Worm (Caenorhabditis elegans): ENCODE data around the gene Y8A9A.2.
"Not testable (repeated sequence)": the region's sequence is repeated elsewhere in the genome, so short reads cannot be mapped to it uniquely, and the experiment has no call there.

Gene Y8A9A.2

ce11 chrII:3811816-3812332 is 16.5 kb downstream of the Y8A9A.2 start, which contains the start of gene lido-15:
Gene lido-15 (plus strand): TSS chrII:3812282.
- TF ChIP-seq mdl-1 (tag; optimal IDR thresholded peaks at IDR 0.05) (no peak), pha-4 (tag; optimal IDR thresholded peaks at IDR 0.05) (peak; percentile 48)

- TF ChIP-seq hmg-11 (tag; optimal IDR thresholded peaks at IDR 0.05) (peak; percentile 5), nhr-43 (tag; optimal IDR thresholded peaks at IDR 0.05; ENCODE audit: poor library complexity, severe bottlenecking) (no peak), ceh-28 (tag; optimal IDR thresholded peaks at IDR 0.05) (no peak), jun-1 (tag; optimal IDR thresholded peaks at IDR 0.05) (peak; percentile 83), nhr-77 (tag; optimal IDR thresholded peaks at IDR 0.05) (no peak), ztf-4 (tag; optimal IDR thresholded peaks at IDR 0.05) (no peak), fkh-10 (GFP tag; optimal IDR thresholded peaks at IDR 0.05) (no peak), lin-15B (tag; optimal IDR thresholded peaks at IDR 0.05) (no peak), zag-1 (tag; optimal IDR thresholded peaks at IDR 0.05) (no peak), sea-2 (GFP tag; optimal IDR thresholded peaks at IDR 0.05) (no peak), nhr-28 (tag; optimal IDR thresholded peaks at IDR 0.05) (no peak), ceh-9 (tag; optimal IDR thresholded peaks at IDR 0.05) (no peak), fkh-2 (tag; optimal IDR thresholded peaks at IDR 0.05) (no peak), elt-2 (tag; optimal IDR thresholded peaks at IDR 0.05) (peak; percentile 93), unc-39 (tag; optimal IDR thresholded peaks at IDR 0.05) (no peak), pha-4 (tag; optimal IDR thresholded peaks at IDR 0.05) (peak; percentile 6), eor-1 (tag; optimal IDR thresholded peaks at IDR 0.05) (no peak), mdl-1 (tag; optimal IDR thresholded peaks at IDR 0.05) (no peak), egl-27 (tag; optimal IDR thresholded peaks at IDR 0.05) (no peak), pqm-1 (tag; optimal IDR thresholded peaks at IDR 0.05) (peak; percentile 80), mml-1 (tag; optimal IDR thresholded peaks at IDR 0.05) (no peak), ama-1 (optimal IDR thresholded peaks at IDR 0.05) (no peak), nhr-11 (tag; optimal IDR thresholded peaks at IDR 0.05) (no peak)
Measured at ce11 chrII:3815445-3816208, 20.2 kb downstream of the Y8A9A.2 start.

DNA sequence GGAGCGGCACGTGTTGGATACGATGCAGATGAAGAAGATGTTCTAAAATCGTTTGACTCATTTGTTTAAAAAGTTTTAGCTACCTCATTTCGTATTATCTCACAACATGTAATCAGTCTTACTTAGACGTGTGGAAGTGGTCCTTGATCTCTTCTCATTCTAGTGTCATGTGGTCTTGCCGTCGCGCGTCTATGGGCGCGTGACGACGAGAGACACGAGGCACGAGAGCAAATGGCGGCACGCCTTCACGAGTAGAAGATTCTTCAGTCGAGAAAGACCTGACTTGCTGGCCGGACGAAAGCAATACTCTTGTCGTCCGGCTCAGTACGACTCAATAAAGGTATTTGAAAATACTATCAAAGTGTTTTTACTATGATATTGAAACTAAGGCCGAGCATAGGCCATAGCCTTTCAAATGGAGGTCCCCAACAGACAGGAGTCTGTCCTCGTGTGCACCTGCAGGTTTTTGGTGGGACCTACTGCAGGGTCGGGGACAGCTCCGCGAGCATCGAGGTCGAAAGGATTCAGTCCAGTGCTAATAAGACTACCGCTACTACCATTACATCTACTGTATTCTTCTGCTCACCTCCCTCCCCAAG is 20.9 kb downstream of the Y8A9A.2 start, which contains the start of gene fbxa-24:
Gene fbxa-24, plus strand, starts transcription at position 276 of the 599 bp plus-strand sequence.
- not testable (repeated sequence) for TF ChIP-seq sea-2 (GFP tag; optimal IDR thresholded peaks at IDR 0.05); egl-5 (tag; optimal IDR thresholded peaks at IDR 0.05); nhr-43 (tag; optimal IDR thresholded peaks at IDR 0.05; ENCODE audit: poor library complexity, severe bottlenecking)

DNA sequence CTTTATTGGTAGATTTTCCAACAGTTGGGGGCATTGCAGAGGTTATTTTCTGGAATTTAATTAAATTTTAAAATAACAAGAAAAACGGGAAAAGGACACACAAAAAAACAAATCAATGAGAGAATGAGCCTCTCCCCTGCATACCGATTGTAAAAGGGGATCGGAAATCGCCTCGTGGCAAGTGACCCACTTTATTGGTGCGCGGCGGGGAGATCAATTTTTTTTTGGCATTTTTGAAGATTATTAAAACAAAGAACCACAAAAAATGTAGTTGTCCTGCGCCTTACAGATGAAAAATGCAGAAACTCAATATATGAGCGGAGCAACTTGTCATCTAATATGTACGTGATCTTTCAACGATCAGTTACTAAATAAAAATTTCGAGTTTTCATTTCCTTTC is 25.8 kb downstream of the Y8A9A.2 start, which contains the start of gene F54D10.7:
Gene F54D10.7, minus strand, starts transcription at position 49 of the 400 bp plus-strand sequence.
- TF ChIP-seq pqm-1 (tag; optimal IDR thresholded peaks at IDR 0.05) = no peak
- TF ChIP-seq ZK546.5 (tag; optimal IDR thresholded peaks at IDR 0.05) = no peak
- no peak for TF ChIP-seq unc-39 (tag; optimal IDR thresholded peaks at IDR 0.05)
- no peak for TF ChIP-seq lin-15B (tag; optimal IDR thresholded peaks at IDR 0.05)
- no peak for TF ChIP-seq elt-3 (tag; optimal IDR thresholded peaks at IDR 0.05)
- no peak for TF ChIP-seq eor-1 (tag; optimal IDR thresholded peaks at IDR 0.05)
- no peak for TF ChIP-seq ztf-11 (tag; optimal IDR thresholded peaks at IDR 0.05)
- TF ChIP-seq ceh-16 (tag; optimal IDR thresholded peaks at IDR 0.05) = no peak
- TF ChIP-seq mml-1 (tag; optimal IDR thresholded peaks at IDR 0.05) = no peak
- TF ChIP-seq nhr-237 (tag; optimal IDR thresholded peaks at IDR 0.05) = no peak
- no peak for TF ChIP-seq ceh-28 (tag; optimal IDR thresholded peaks at IDR 0.05)
- no peak for TF ChIP-seq fos-1 (tag; optimal IDR thresholded peaks at IDR 0.05)

DNA sequence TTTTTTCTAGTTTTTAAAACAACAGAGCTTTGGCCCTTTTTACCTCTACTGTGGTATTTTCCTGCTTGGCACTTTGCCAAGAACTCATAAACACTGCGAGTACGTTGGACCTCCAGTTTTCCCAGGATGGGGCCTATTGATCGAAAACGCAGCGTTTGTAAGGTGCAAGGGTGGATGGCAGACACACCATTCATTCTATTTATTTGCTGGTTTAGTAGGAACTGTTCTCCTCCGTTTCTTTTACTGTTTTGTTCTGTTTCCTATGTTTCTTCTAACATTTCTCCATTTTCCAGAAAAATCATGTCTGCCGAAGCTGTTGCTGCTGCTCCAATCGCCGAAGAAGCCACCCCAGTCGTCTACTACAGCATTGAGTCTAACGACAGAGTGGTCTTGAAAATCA is 28.4 kb downstream of the Y8A9A.2 start, which contains the start of gene skr-15:
Gene skr-15, plus strand, starts transcription at position 301 of the 400 bp plus-strand sequence.
- TF ChIP-seq nhr-76 (tag; optimal IDR thresholded peaks at IDR 0.05) (no peak), egl-5 (tag; optimal IDR thresholded peaks at IDR 0.05) (no peak), elt-1 (tag; optimal IDR thresholded peaks at IDR 0.05) (no peak), nhr-12 (tag; optimal IDR thresholded peaks at IDR 0.05) (no peak), lin-15B (tag; optimal IDR thresholded peaks at IDR 0.05) (no peak), daf-12 (tag; optimal IDR thresholded peaks at IDR 0.05) (no peak), ceh-82 (tag; optimal IDR thresholded peaks at IDR 0.05) (no peak), pqm-1 (tag; optimal IDR thresholded peaks at IDR 0.05) (no peak), lin-39 (tag; optimal IDR thresholded peaks at IDR 0.05) (no peak), ceh-28 (tag; optimal IDR thresholded peaks at IDR 0.05) (no peak), unc-62 (GFP tag; optimal IDR thresholded peaks at IDR 0.05) (no peak), lsy-12 (tag; optimal IDR thresholded peaks at IDR 0.05) (no peak), fkh-2 (tag; optimal IDR thresholded peaks at IDR 0.05) (no peak), ztf-4 (tag; optimal IDR thresholded peaks at IDR 0.05) (no peak), eor-1 (tag; optimal IDR thresholded peaks at IDR 0.05) (no peak), mml-1 (tag; optimal IDR thresholded peaks at IDR 0.05) (no peak), unc-39 (tag; optimal IDR thresholded peaks at IDR 0.05) (no peak), ztf-11 (tag; optimal IDR thresholded peaks at IDR 0.05) (no peak), snpc-4 (tag; optimal IDR thresholded peaks at IDR 0.05) (no peak)

Measured in whole organism, L3 larva.